Worm (Caenorhabditis elegans) whole organism, L1 larva: Measurements from ENCODE around the gene clec-6.

ENCODE experiments used
- F16B12.6 ChIP-seq: fragments of 150-350 bp; optimal IDR thresholded peaks from 2 replicates; lab custom pipeline; 2014; ENCODE audit warnings: missing biosample characterization, missing genetic modification characterization
- Y116A8C.19 ChIP-seq: sonication (generic microtip); optimal IDR thresholded peaks from 2 replicates; lab custom pipeline; 2016; ENCODE audit warnings: missing compliant biosample characterization, missing genetic modification characterization, borderline replicate concordance
- aha-1 ChIP-seq: fragments of 150-350 bp; optimal IDR thresholded peaks from 2 replicates; lab custom pipeline; 2014; ENCODE audit warnings: missing biosample characterization, missing genetic modification characterization
- alr-1 ChIP-seq: fragments of 200-800 bp; sonication (Bioruptor generic); optimal IDR thresholded peaks from 2 replicates; lab custom pipeline; 2018; ENCODE audit warnings: borderline replicate concordance, mild to moderate bottlenecking, missing genetic modification characterization, missing compliant biosample characterization
- aly-2 ChIP-seq: fragments of 150-350 bp; optimal IDR thresholded peaks from 2 replicates; lab custom pipeline; 2014; ENCODE audit warnings: missing biosample characterization, missing genetic modification characterization
- blmp-1 ChIP-seq: fragments of 150-350 bp; optimal IDR thresholded peaks from 2 replicates; lab custom pipeline; 2014; ENCODE audit warnings: missing biosample characterization, missing genetic modification characterization
- ceh-63 ChIP-seq: fragments of 200-800 bp; sonication (Bioruptor generic); optimal IDR thresholded peaks from 2 replicates; lab custom pipeline; 2018; ENCODE audit warnings: mild to moderate bottlenecking, missing genetic modification characterization, missing compliant biosample characterization
- ceh-8 ChIP-seq: fragments of 200-800 bp; sonication (Bioruptor generic); optimal IDR thresholded peaks from 2 replicates; lab custom pipeline; 2018; ENCODE audit warnings: mild to moderate bottlenecking, missing genetic modification characterization, moderate library complexity, missing compliant biosample characterization
- ceh-82 ChIP-seq, 3 experiments: fragments of 150-350 bp in 1 of 3; sonication (generic microtip) in 2 of 3; optimal IDR thresholded peaks; 2 replicates each; lab custom pipeline; 2014 to 2017; ENCODE audit warnings: missing biosample characterization in 3 of 3, missing genetic modification characterization in 3 of 3
- ceh-88 ChIP-seq: fragments of 200-800 bp; sonication (Bioruptor generic); IDR thresholded peaks from 2 replicates; pipeline ENCODE4 v1.3.6; 2022; ENCODE audit warnings: missing genetic modification characterization, missing compliant biosample characterization
- ceh-90 ChIP-seq: sonication (generic microtip); optimal IDR thresholded peaks from 2 replicates; lab custom pipeline; 2016; ENCODE audit warnings: missing genetic modification characterization, missing compliant biosample characterization
- dsc-1 ChIP-seq: sonication (generic microtip); optimal IDR thresholded peaks from 2 replicates; lab custom pipeline; 2016; ENCODE audit warnings: mild to moderate bottlenecking, missing genetic modification characterization, missing compliant biosample characterization
- egl-13 ChIP-seq: sonication (generic microtip); optimal IDR thresholded peaks from 2 replicates; lab custom pipeline; 2016; ENCODE audit warnings: missing genotype, missing genetic modification reagents, missing genetic modification characterization, missing compliant biosample characterization
- elt-2 ChIP-seq: sonication (generic microtip); optimal IDR thresholded peaks from 2 replicates; lab custom pipeline; 2016; ENCODE audit warnings: missing genetic modification characterization, mild to moderate bottlenecking, inconsistent platforms, missing compliant biosample characterization, missing genetic modification reagents
- elt-3 ChIP-seq, 6 experiments: fragments of 150-350 bp in 1 of 6; sonication (generic microtip); optimal IDR thresholded peaks; 2 replicates each; lab custom pipeline; 2017 to 2018; ENCODE audit warnings: missing biosample characterization in 6 of 6, missing genetic modification characterization in 6 of 6, inconsistent platforms in 1 of 6
- ets-5 ChIP-seq: fragments of 200-800 bp; sonication (Bioruptor generic); IDR thresholded peaks from 2 replicates; pipeline ENCODE4 v1.3.6; 2022; ENCODE audit warnings: missing genetic modification characterization, missing compliant biosample characterization
- fkh-4 ChIP-seq: sonication (generic microtip); optimal IDR thresholded peaks from 2 replicates; lab custom pipeline; 2016; ENCODE audit warnings: missing compliant biosample characterization, missing genetic modification characterization, borderline replicate concordance
- fkh-8 ChIP-seq: sonication (generic microtip); optimal IDR thresholded peaks from 2 replicates; lab custom pipeline; 2016; ENCODE audit warnings: mild to moderate bottlenecking, missing genetic modification characterization, missing compliant biosample characterization
- grh-1 ChIP-seq: fragments of 200-800 bp; sonication (Bioruptor generic); IDR thresholded peaks from 2 replicates; pipeline ENCODE4 v1.3.6; 2022; ENCODE audit warnings: missing genetic modification reagents, missing genetic modification characterization, missing compliant biosample characterization
- jun-1 ChIP-seq: fragments of 150-350 bp; optimal IDR thresholded peaks from 2 replicates; lab custom pipeline; 2014; ENCODE audit warnings: missing biosample characterization, missing genetic modification reagents, missing genetic modification characterization
- lin-13 ChIP-seq: fragments of 150-350 bp; optimal IDR thresholded peaks from 2 replicates; lab custom pipeline; 2014; ENCODE audit warnings: missing biosample characterization, missing genetic modification reagents, missing genetic modification characterization
- lin-14 ChIP-seq: fragments of 200-800 bp; sonication (Bioruptor generic); optimal IDR thresholded peaks from 2 replicates; lab custom pipeline; 2018; ENCODE audit warnings: mild to moderate bottlenecking, missing genetic modification characterization, moderate library complexity, missing compliant biosample characterization
- lin-15B ChIP-seq: fragments of 150-350 bp; sonication (generic microtip); optimal IDR thresholded peaks from 3 replicates; lab custom pipeline; 2014; ENCODE audit warnings: missing biosample characterization, missing genetic modification characterization
- lir-3 ChIP-seq: sonication (generic microtip); optimal IDR thresholded peaks from 2 replicates; lab custom pipeline; 2016; ENCODE audit warnings: mild to moderate bottlenecking, missing genetic modification characterization, moderate library complexity, missing compliant biosample characterization; ENCODE audit not compliant: poor library complexity
- mdl-1 ChIP-seq, 2 experiments: fragments of 150-350 bp; optimal IDR thresholded peaks; 2 replicates each; lab custom pipeline; 2014 to 2017; ENCODE audit warnings: missing biosample characterization in 2 of 2, missing genetic modification characterization in 2 of 2, inconsistent platforms in 1 of 2
- nhr-11 ChIP-seq: fragments of 150-350 bp; optimal IDR thresholded peaks from 2 replicates; lab custom pipeline; 2014; ENCODE audit warnings: missing biosample characterization, missing genetic modification characterization
- nhr-12 ChIP-seq: sonication (generic microtip); optimal IDR thresholded peaks from 2 replicates; lab custom pipeline; 2017; ENCODE audit warnings: missing biosample characterization, missing genetic modification characterization
- nhr-237 ChIP-seq: fragments of 150-350 bp; optimal IDR thresholded peaks from 2 replicates; lab custom pipeline; 2014; ENCODE audit warnings: missing biosample characterization, missing genetic modification characterization
- nhr-76 ChIP-seq: sonication (generic microtip); optimal IDR thresholded peaks from 2 replicates; lab custom pipeline; 2017; ENCODE audit warnings: missing biosample characterization, missing genetic modification characterization
- nhr-84 ChIP-seq: sonication (generic microtip); optimal IDR thresholded peaks from 2 replicates; lab custom pipeline; 2017; ENCODE audit warnings: missing biosample characterization, missing genetic modification characterization
- nhr-85 ChIP-seq: sonication (generic microtip); peaks from one replicate; lab custom pipeline; 2016; ENCODE audit warnings: missing genetic modification characterization, inconsistent platforms, missing compliant biosample characterization
- nhr-90 ChIP-seq: sonication (generic microtip); optimal IDR thresholded peaks from 2 replicates; lab custom pipeline; 2016; ENCODE audit warnings: mild to moderate bottlenecking, missing genetic modification characterization, missing compliant biosample characterization; ENCODE audit not compliant: poor library complexity
- pag-3 ChIP-seq: sonication (generic microtip); optimal IDR thresholded peaks from 2 replicates; lab custom pipeline; 2017; ENCODE audit warnings: missing genetic modification characterization, mild to moderate bottlenecking, missing compliant biosample characterization, antibody characterized with exemption, borderline replicate concordance; ENCODE audit not compliant: insufficient read depth
- rnt-1 ChIP-seq: sonication (generic microtip); optimal IDR thresholded peaks from 2 replicates; lab custom pipeline; 2016; ENCODE audit warnings: mild to moderate bottlenecking, missing genetic modification characterization, moderate library complexity, missing compliant biosample characterization
- skn-1 ChIP-seq: fragments of 150-350 bp; optimal IDR thresholded peaks from 2 replicates; lab custom pipeline; 2014; ENCODE audit warnings: missing biosample characterization, missing genetic modification characterization
- snu-23 ChIP-seq: sonication (generic microtip); optimal IDR thresholded peaks from 2 replicates; lab custom pipeline; 2016; ENCODE audit warnings: missing genetic modification characterization, missing compliant biosample characterization
- sox-4 ChIP-seq: sonication (generic microtip); optimal IDR thresholded peaks from 2 replicates; lab custom pipeline; 2016; ENCODE audit warnings: missing genetic modification characterization, missing compliant biosample characterization
- tlp-1 ChIP-seq: fragments of 150-350 bp; optimal IDR thresholded peaks from 2 replicates; lab custom pipeline; 2014; ENCODE audit warnings: missing biosample characterization, missing genetic modification characterization
- unc-130 ChIP-seq: fragments of 150-350 bp; optimal IDR thresholded peaks from 2 replicates; lab custom pipeline; 2017; ENCODE audit warnings: missing biosample characterization, missing genetic modification characterization, inconsistent platforms
- vab-15 ChIP-seq: sonication (generic microtip); optimal IDR thresholded peaks from 2 replicates; lab custom pipeline; 2017; ENCODE audit warnings: missing genotype, mild to moderate bottlenecking, missing genetic modification characterization, missing compliant biosample characterization
- xbp-1 ChIP-seq: sonication (generic microtip); optimal IDR thresholded peaks from 2 replicates; lab custom pipeline; 2016; ENCODE audit warnings: missing genetic modification characterization, missing compliant biosample characterization
- zip-4 ChIP-seq: fragments of 200-800 bp; sonication (Bioruptor generic); optimal IDR thresholded peaks from 2 replicates; lab custom pipeline; 2018; ENCODE audit warnings: mild to moderate bottlenecking, missing genetic modification characterization, moderate library complexity, missing compliant biosample characterization
- ztf-11 ChIP-seq, 2 experiments: sonication (generic microtip); optimal IDR thresholded peaks; 2 replicates each; lab custom pipeline; 2016 to 2017; ENCODE audit warnings: missing genetic modification characterization in 2 of 2, missing biosample characterization in 1 of 2, missing compliant biosample characterization in 1 of 2
- ztf-4 ChIP-seq: fragments of 150-350 bp; optimal IDR thresholded peaks from 2 replicates; lab custom pipeline; 2014; ENCODE audit warnings: missing biosample characterization, missing genetic modification characterization

clec-6 gene

DNA sequence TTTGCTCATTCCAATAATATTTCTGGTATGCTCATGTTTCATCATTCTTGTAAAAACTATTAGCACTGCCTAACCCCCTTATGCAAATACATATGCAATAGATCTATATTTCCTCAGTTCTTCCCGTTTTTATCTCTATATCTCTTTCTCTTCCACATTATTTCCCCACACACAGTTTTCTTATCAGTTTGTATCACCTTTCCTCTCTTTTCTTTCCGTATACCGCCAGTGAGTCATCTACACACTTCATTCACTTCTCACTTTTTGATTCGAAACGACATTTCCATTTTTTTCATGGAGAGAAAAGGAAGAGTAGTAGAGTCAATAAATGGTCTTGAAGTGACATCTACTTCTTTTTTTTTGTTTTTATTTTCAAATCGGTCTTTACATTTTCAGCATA is 19.1 kb upstream of the clec-6 start:
- TF ChIP-seq lin-13 (GFP tag; lab: Kevin White, UChicago) (no peak), unc-130 (tag; lab: Kevin White, UChicago) (no peak), blmp-1 (peak; percentile 63), nhr-84 (tag; lab: Kevin White, UChicago) (no peak), ztf-4 (tag; lab: Kevin White, UChicago) (no peak), nhr-85 (tag; lab: Kevin White, UChicago) (peak; percentile 8), pag-3 (tag; lab: Kevin White, UChicago) (no peak), nhr-90 (tag; lab: Kevin White, UChicago) (no peak), skn-1 (no peak), alr-1 (no peak), ceh-8 (GFP tag; lab: Kevin White, UChicago) (no peak), mdl-1 (tag; optimal IDR thresholded peaks at IDR 0.05; lab: Kevin White, UChicago) (no peak), lin-14 (GFP tag; lab: Kevin White, UChicago) (peak; percentile 16), lir-3 (tag; lab: Kevin White, UChicago) (no peak), rnt-1 (no peak), snu-23 (GFP tag; lab: Kevin White, UChicago) (no peak), tlp-1 (no peak), elt-2 (peak; percentile 32), fkh-8 (no peak), ceh-82 (tag; optimal IDR thresholded peaks at IDR 0.05; lab: Kevin White, UChicago) (no peak), ceh-90 (tag; lab: Kevin White, UChicago) (no peak), ztf-11 (tag; optimal IDR thresholded peaks at IDR 0.05; lab: Kevin White, UChicago) (no peak), nhr-12 (tag; lab: Kevin White, UChicago) (no peak), aha-1 (tag; lab: Kevin White, UChicago) (no peak), dsc-1 (tag; lab: Kevin White, UChicago) (no peak), ceh-88 (GFP tag; lab: Robert Waterston, UW) (no peak), lin-15B (tag; lab: Kevin White, UChicago) (no peak), nhr-76 (tag; lab: Kevin White, UChicago) (no peak), jun-1 (tag; lab: Kevin White, UChicago) (no peak), vab-15 (no peak), sox-4 (tag; lab: Kevin White, UChicago) (no peak), aly-2 (tag; lab: Kevin White, UChicago) (no peak), zip-4 (GFP tag; lab: Kevin White, UChicago) (no peak), Y116A8C.19 (tag; lab: Kevin White, UChicago) (no peak), elt-3 (tag; optimal IDR thresholded peaks at IDR 0.05; lab: Kevin White, UChicago) (peak in 1 of 6 experiments; percentile 51), F16B12.6 (tag; lab: Kevin White, UChicago) (no peak), fkh-4 (tag; lab: Kevin White, UChicago) (no peak), xbp-1 (tag; lab: Kevin White, UChicago) (no peak), nhr-11 (tag; lab: Kevin White, UChicago) (no peak), grh-1 (GFP tag; lab: Robert Waterston, UW) (no peak), ceh-63 (GFP tag; lab: Kevin White, UChicago) (no peak), nhr-237 (tag; lab: Kevin White, UChicago) (no peak), egl-13 (no peak), ets-5 (GFP tag; lab: Robert Waterston, UW) (no peak)
